Worm (Caenorhabditis elegans) whole organism, L1 larva: Measurements from ENCODE around the gene srw-20.

Source experiments
- egl-13 ChIP-seq: sonication (generic microtip); optimal IDR thresholded peaks from 2 replicates; lab custom pipeline; 2016; ENCODE audit warnings: missing genotype, missing genetic modification reagents, missing genetic modification characterization, missing compliant biosample characterization
- fkh-10 ChIP-seq: sonication (generic microtip); optimal IDR thresholded peaks from 2 replicates; lab custom pipeline; 2017; ENCODE audit warnings: missing biosample characterization, missing genetic modification reagents, missing genetic modification characterization
- lin-35 ChIP-seq, 2 experiments: fragments of 150-350 bp; optimal IDR thresholded peaks; 2 replicates each; lab custom pipeline; 2014; ENCODE audit warnings: missing biosample characterization in 2 of 2, missing genetic modification characterization in 2 of 2, missing genetic modification reagents in 2 of 2
- nhr-11 ChIP-seq: fragments of 150-350 bp; optimal IDR thresholded peaks from 2 replicates; lab custom pipeline; 2014; ENCODE audit warnings: missing biosample characterization, missing genetic modification characterization
- nhr-90 ChIP-seq: sonication (generic microtip); optimal IDR thresholded peaks from 2 replicates; lab custom pipeline; 2016; ENCODE audit warnings: mild to moderate bottlenecking, missing genetic modification characterization, missing compliant biosample characterization; ENCODE audit not compliant: poor library complexity
- pag-3 ChIP-seq: sonication (generic microtip); optimal IDR thresholded peaks from 2 replicates; lab custom pipeline; 2017; ENCODE audit warnings: missing genetic modification characterization, mild to moderate bottlenecking, missing compliant biosample characterization, antibody characterized with exemption, borderline replicate concordance; ENCODE audit not compliant: insufficient read depth
- skn-1 ChIP-seq: fragments of 150-350 bp; optimal IDR thresholded peaks from 2 replicates; lab custom pipeline; 2014; ENCODE audit warnings: missing biosample characterization, missing genetic modification characterization
- unc-130 ChIP-seq: fragments of 150-350 bp; optimal IDR thresholded peaks from 2 replicates; lab custom pipeline; 2017; ENCODE audit warnings: missing biosample characterization, missing genetic modification characterization, inconsistent platforms
- unc-30 ChIP-seq: sonication (generic microtip); optimal IDR thresholded peaks from 2 replicates; lab custom pipeline; 2017; ENCODE audit warnings: missing biosample characterization, missing genetic modification characterization
- unc-62 ChIP-seq: fragments of 150-350 bp; optimal IDR thresholded peaks from 2 replicates; lab custom pipeline; 2014; ENCODE audit warnings: missing biosample characterization, missing genetic modification reagents, missing genetic modification characterization
- ztf-11 ChIP-seq, 2 experiments: sonication (generic microtip); optimal IDR thresholded peaks; 2 replicates each; lab custom pipeline; 2016 to 2017; ENCODE audit warnings: missing genetic modification characterization in 2 of 2, missing biosample characterization in 1 of 2, missing compliant biosample characterization in 1 of 2

DNA sequence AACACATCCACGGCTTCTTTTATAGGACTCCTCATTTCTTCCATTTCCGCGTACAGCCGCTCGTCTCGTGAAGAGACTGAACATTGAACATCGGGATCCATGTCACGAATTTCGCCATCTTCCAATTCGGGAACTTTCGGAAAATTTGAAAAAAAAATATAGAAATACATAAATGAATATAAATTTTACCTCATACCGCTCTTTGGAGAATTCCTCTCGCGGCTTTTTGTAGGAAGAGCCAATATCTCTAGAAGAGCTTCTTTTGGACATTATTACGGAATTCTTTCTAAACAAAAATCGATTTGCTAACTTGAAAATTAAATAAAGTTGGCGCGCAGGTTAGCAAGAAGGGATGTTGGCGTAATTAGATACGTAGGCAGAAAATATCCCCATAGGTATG, 3.0 kb upstream of the srw-20 start, which contains the start of gene T05E12.9:
- TF ChIP-seq nhr-11 (tag; lab: Kevin White, UChicago) (no peak), skn-1 (tag; lab: Kevin White, UChicago) (no peak), unc-30 (tag; lab: Kevin White, UChicago) (no peak), egl-13 (tag; lab: Kevin White, UChicago) (no peak), pag-3 (tag; lab: Kevin White, UChicago) (no peak), unc-62 (GFP tag; lab: Kevin White, UChicago) (no peak), unc-130 (tag; lab: Kevin White, UChicago) (no peak), ztf-11 (tag; optimal IDR thresholded peaks at IDR 0.05; lab: Kevin White, UChicago) (no peak), fkh-10 (GFP tag; lab: Kevin White, UChicago) (no peak), lin-35 (GFP tag; optimal IDR thresholded peaks at IDR 0.05; lab: Kevin White, UChicago) (no peak), nhr-90 (no peak)
